Worm (Caenorhabditis elegans) whole organism, L1 larva: ENCODE data around the gene glc-3.
"Not testable (repeated sequence)": the region's sequence is repeated elsewhere in the genome, so short reads cannot be mapped to it uniquely, and the experiment has no call there.

Source experiments
- aha-1 ChIP-seq: fragments of 150-350 bp; optimal IDR thresholded peaks from 2 replicates; lab custom pipeline; 2014; ENCODE audit warnings: missing biosample characterization, missing genetic modification characterization
- ama-1 ChIP-seq: fragments of 150-350 bp; optimal IDR thresholded peaks from 2 replicates; lab custom pipeline; 2014
- blmp-1 ChIP-seq: fragments of 150-350 bp; optimal IDR thresholded peaks from 2 replicates; lab custom pipeline; 2014; ENCODE audit warnings: missing biosample characterization, missing genetic modification characterization
- ceh-63 ChIP-seq: fragments of 200-800 bp; sonication (Bioruptor generic); optimal IDR thresholded peaks from 2 replicates; lab custom pipeline; 2018; ENCODE audit warnings: mild to moderate bottlenecking, missing genetic modification characterization, missing compliant biosample characterization
- ceh-8 ChIP-seq: fragments of 200-800 bp; sonication (Bioruptor generic); optimal IDR thresholded peaks from 2 replicates; lab custom pipeline; 2018; ENCODE audit warnings: mild to moderate bottlenecking, missing genetic modification characterization, moderate library complexity, missing compliant biosample characterization
- dpl-1 ChIP-seq, 3 experiments: fragments of 150-350 bp in 2 of 3; sonication (generic microtip) in 1 of 3; optimal IDR thresholded peaks; 2 replicates each; lab custom pipeline; 2014 to 2017; ENCODE audit warnings: missing biosample characterization in 3 of 3, missing genetic modification characterization in 3 of 3, missing genetic modification reagents in 3 of 3
- efl-1 ChIP-seq, 4 experiments: fragments of 150-350 bp; optimal IDR thresholded peaks in 3 of 4; peaks in 1 of 4; 1 replicate in 1 of 4; 2 replicates in 3 of 4; lab custom pipeline; 2014; ENCODE audit warnings: missing biosample characterization in 2 of 4, missing genetic modification characterization in 2 of 4, missing genetic modification reagents in 2 of 4
- efl-3 ChIP-seq: fragments of 200-800 bp; sonication (Bioruptor generic); optimal IDR thresholded peaks from 2 replicates; lab custom pipeline; 2018; ENCODE audit warnings: mild to moderate bottlenecking, missing genetic modification characterization, missing compliant biosample characterization
- egl-13 ChIP-seq: sonication (generic microtip); optimal IDR thresholded peaks from 2 replicates; lab custom pipeline; 2016; ENCODE audit warnings: missing genotype, missing genetic modification reagents, missing genetic modification characterization, missing compliant biosample characterization
- ets-5 ChIP-seq: fragments of 200-800 bp; sonication (Bioruptor generic); IDR thresholded peaks from 2 replicates; pipeline ENCODE4 v1.3.6; 2022; ENCODE audit warnings: missing genetic modification characterization, missing compliant biosample characterization
- fkh-8 ChIP-seq: sonication (generic microtip); optimal IDR thresholded peaks from 2 replicates; lab custom pipeline; 2016; ENCODE audit warnings: mild to moderate bottlenecking, missing genetic modification characterization, missing compliant biosample characterization
- fos-1 ChIP-seq: fragments of 150-350 bp; optimal IDR thresholded peaks from 2 replicates; lab custom pipeline; 2014; ENCODE audit warnings: missing biosample characterization, missing genetic modification characterization
- grh-1 ChIP-seq: fragments of 200-800 bp; sonication (Bioruptor generic); IDR thresholded peaks from 2 replicates; pipeline ENCODE4 v1.3.6; 2022; ENCODE audit warnings: missing genetic modification reagents, missing genetic modification characterization, missing compliant biosample characterization
- irx-1 ChIP-seq: sonication (generic microtip); optimal IDR thresholded peaks from 2 replicates; lab custom pipeline; 2016; ENCODE audit warnings: missing genetic modification characterization, missing compliant biosample characterization
- lin-14 ChIP-seq: fragments of 200-800 bp; sonication (Bioruptor generic); optimal IDR thresholded peaks from 2 replicates; lab custom pipeline; 2018; ENCODE audit warnings: mild to moderate bottlenecking, missing genetic modification characterization, moderate library complexity, missing compliant biosample characterization
- lin-35 ChIP-seq, 2 experiments: fragments of 150-350 bp; optimal IDR thresholded peaks; 2 replicates each; lab custom pipeline; 2014; ENCODE audit warnings: missing biosample characterization in 2 of 2, missing genetic modification characterization in 2 of 2, missing genetic modification reagents in 2 of 2
- lin-39 ChIP-seq: fragments of 150-350 bp; optimal IDR thresholded peaks from 2 replicates; lab custom pipeline; 2014; ENCODE audit warnings: missing biosample characterization, missing genetic modification reagents, missing genetic modification characterization
- mab-9 ChIP-seq: fragments of 200-800 bp; sonication (Bioruptor generic); IDR thresholded peaks from 2 replicates; pipeline ENCODE4 v1.3.6; 2022; ENCODE audit warnings: missing genetic modification reagents, missing genetic modification characterization, missing compliant biosample characterization
- mdl-1 ChIP-seq, 2 experiments: fragments of 150-350 bp; optimal IDR thresholded peaks; 2 replicates each; lab custom pipeline; 2014 to 2017; ENCODE audit warnings: missing biosample characterization in 2 of 2, missing genetic modification characterization in 2 of 2, inconsistent platforms in 1 of 2
- mef-2 ChIP-seq: fragments of 150-350 bp; optimal IDR thresholded peaks from 2 replicates; lab custom pipeline; 2014; ENCODE audit warnings: missing biosample characterization, missing genetic modification characterization
- nhr-28 ChIP-seq: fragments of 150-350 bp; optimal IDR thresholded peaks from 2 replicates; lab custom pipeline; 2014; ENCODE audit warnings: missing biosample characterization, missing genetic modification characterization
- nhr-77 ChIP-seq: fragments of 150-350 bp; optimal IDR thresholded peaks from 2 replicates; lab custom pipeline; 2014; ENCODE audit warnings: missing biosample characterization, missing genetic modification characterization
- nhr-84 ChIP-seq: sonication (generic microtip); optimal IDR thresholded peaks from 2 replicates; lab custom pipeline; 2017; ENCODE audit warnings: missing biosample characterization, missing genetic modification characterization
- rnt-1 ChIP-seq: sonication (generic microtip); optimal IDR thresholded peaks from 2 replicates; lab custom pipeline; 2016; ENCODE audit warnings: mild to moderate bottlenecking, missing genetic modification characterization, moderate library complexity, missing compliant biosample characterization
- sox-4 ChIP-seq: sonication (generic microtip); optimal IDR thresholded peaks from 2 replicates; lab custom pipeline; 2016; ENCODE audit warnings: missing genetic modification characterization, missing compliant biosample characterization
- sup-37 ChIP-seq: fragments of 200-800 bp; sonication (Bioruptor generic); optimal IDR thresholded peaks from 2 replicates; lab custom pipeline; 2018; ENCODE audit warnings: mild to moderate bottlenecking, missing genetic modification characterization, missing compliant biosample characterization
- tbx-2 ChIP-seq: sonication (generic microtip); optimal IDR thresholded peaks from 2 replicates; lab custom pipeline; 2016; ENCODE audit warnings: missing genetic modification characterization, missing compliant biosample characterization
- tlp-1 ChIP-seq: fragments of 150-350 bp; optimal IDR thresholded peaks from 2 replicates; lab custom pipeline; 2014; ENCODE audit warnings: missing biosample characterization, missing genetic modification characterization
- unc-130 ChIP-seq: fragments of 150-350 bp; optimal IDR thresholded peaks from 2 replicates; lab custom pipeline; 2017; ENCODE audit warnings: missing biosample characterization, missing genetic modification characterization, inconsistent platforms

Gene glc-3

ce11 chrV:5487180-5487579 is 33.7 kb upstream of the glc-3 start:
- no peak for TF ChIP-seq lin-14 (GFP tag; lab: Kevin White, UChicago)
- TF ChIP-seq efl-3 (GFP tag; lab: Kevin White, UChicago) = no peak
- TF ChIP-seq tbx-2 = no peak
- no peak for TF ChIP-seq ceh-63 (GFP tag; lab: Kevin White, UChicago)
- no peak for TF ChIP-seq blmp-1 (tag; lab: Kevin White, UChicago)
- no peak for TF ChIP-seq ets-5
- TF ChIP-seq lin-39 = no peak
- TF ChIP-seq sox-4 (tag; lab: Kevin White, UChicago) = no peak
- TF ChIP-seq fkh-8 (tag; lab: Kevin White, UChicago) = no peak
- TF ChIP-seq fos-1 (tag; lab: Kevin White, UChicago) = no peak
- no peak for TF ChIP-seq sup-37 (GFP tag; lab: Kevin White, UChicago)
- TF ChIP-seq lin-35 (GFP tag; optimal IDR thresholded peaks at IDR 0.05; lab: Kevin White, UChicago) = no peak
- no peak for TF ChIP-seq unc-130 (tag; lab: Kevin White, UChicago)

ce11 chrV:5484866-5485265 is 31.4 kb upstream of the glc-3 start, which contains the start of gene srg-65:
TSS of gene srg-65 (minus strand) at chrV:5484966.
- TF ChIP-seq mdl-1 (tag; optimal IDR thresholded peaks at IDR 0.05; lab: Kevin White, UChicago) (no peak), nhr-77 (no peak), sox-4 (tag; lab: Kevin White, UChicago) (no peak), mef-2 (tag; lab: Kevin White, UChicago) (no peak), fos-1 (tag; lab: Kevin White, UChicago) (no peak)

- TF ChIP-seq ceh-8 (GFP tag; lab: Kevin White, UChicago) (peak; percentile 66), tlp-1 (tag; lab: Kevin White, UChicago) (no peak)
Measured at ce11 chrV:5482315-5482714, 28.8 kb upstream of the glc-3 start, which contains the start of gene srg-66. TSS of gene srg-66 (minus strand) at chrV:5482415.

- peak in 2 of 3 experiments; percentile 43 to 50 for TF ChIP-seq dpl-1 (GFP tag; optimal IDR thresholded peaks at IDR 0.05; lab: Kevin White, UChicago)
- TF ChIP-seq efl-1 (optimal IDR thresholded peaks at IDR 0.05; lab: Kevin White, UChicago) = peak in 1 of 2 experiments; percentile 52
- TF ChIP-seq efl-1 (GFP tag; optimal IDR thresholded peaks at IDR 0.05 in 1 of 2; lab: Kevin White, UChicago) = peak; percentile 59 to 95
- TF ChIP-seq nhr-84 = no peak
- TF ChIP-seq lin-35 (GFP tag; optimal IDR thresholded peaks at IDR 0.05; lab: Kevin White, UChicago) = peak in 1 of 2 experiments; percentile 52
- TF ChIP-seq, all 84 proteins: peak for 3
Measured at ce11 chrV:5477719-5478118, 24.2 kb upstream of the glc-3 start.

ce11 chrV:5470930-5471329 is 17.4 kb upstream of the glc-3 start, which contains the start of gene ZC317.7:
TSS of gene ZC317.7 (minus strand) at chrV:5471030.
- not testable (repeated sequence) for TF ChIP-seq nhr-28; irx-1 (tag; lab: Kevin White, UChicago); grh-1 (GFP tag; lab: Robert Waterston, UW)

- TF ChIP-seq egl-13 (tag; lab: Kevin White, UChicago); ama-1 (lab: Kevin White, UChicago); irx-1 (tag; lab: Kevin White, UChicago): not testable (repeated sequence)
Measured at ce11 chrV:5468489-5468888, 15.0 kb upstream of the glc-3 start, which contains the start of gene ZC317.6. TSS of gene ZC317.6 (minus strand) at chrV:5468589.

- no peak for TF ChIP-seq sox-4 (tag; lab: Kevin White, UChicago)
- no peak for TF ChIP-seq rnt-1 (tag; lab: Kevin White, UChicago)
Measured at ce11 chrV:5465335-5465734, 11.8 kb upstream of the glc-3 start, which contains the start of gene srg-68. TSS of gene srg-68 (minus strand) at chrV:5465435.

- TF ChIP-seq aha-1 (tag; lab: Kevin White, UChicago) = no peak
- TF ChIP-seq efl-1 (optimal IDR thresholded peaks at IDR 0.05; lab: Kevin White, UChicago) = no peak
- peak in 1 of 2 experiments; percentile 26 for TF ChIP-seq efl-1 (GFP tag; optimal IDR thresholded peaks at IDR 0.05 in 1 of 2; lab: Kevin White, UChicago)
- TF ChIP-seq mab-9 (GFP tag; lab: Robert Waterston, UW) = no peak
- no peak for TF ChIP-seq blmp-1 (tag; lab: Kevin White, UChicago)
- TF ChIP-seq, all 84 proteins: peak for 1
Measured at ce11 chrV:5462894-5463293, 9.4 kb upstream of the glc-3 start, which contains the start of gene srg-67. TSS of gene srg-67 (minus strand) at chrV:5462994.
